Worm (Caenorhabditis elegans): Measurements from ENCODE around the gene R11D1.13.

Gene R11D1.13

DNA sequence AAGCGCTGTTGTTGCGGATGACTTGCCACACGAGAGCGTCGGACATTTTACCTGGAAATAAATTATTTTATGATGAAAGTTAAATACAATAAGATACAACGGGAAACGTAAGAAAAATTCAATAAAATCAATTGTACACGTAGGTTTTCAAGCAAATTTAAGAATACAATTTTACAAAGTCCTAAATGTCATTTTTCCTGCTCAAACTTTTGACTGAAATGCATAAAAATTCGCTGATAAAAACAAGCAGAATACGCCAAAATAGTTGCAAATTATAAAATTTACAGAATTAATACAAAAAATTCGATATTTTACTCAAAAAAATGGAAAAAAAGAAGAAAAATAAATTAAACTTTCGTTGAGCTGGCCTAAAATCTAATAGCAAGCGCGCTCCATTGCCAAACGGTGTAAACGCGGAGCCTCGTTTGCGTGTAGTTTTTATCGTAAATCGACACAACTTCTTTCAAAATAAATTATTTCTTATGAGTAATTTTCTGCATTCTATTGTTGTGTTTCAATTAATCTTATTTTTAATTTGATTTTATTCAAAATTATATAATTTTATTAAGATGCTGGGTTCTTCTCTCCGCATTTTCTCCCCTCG lies 1.2 kb downstream of the R11D1.13 start, which contains the start of the genes rpl-28 and mrpl-49 (continued):
- TF ChIP-seq nhr-90 (tag; optimal IDR thresholded peaks at IDR 0.05; ENCODE audit: poor library complexity) (peak; percentile 82), zip-4 (GFP tag; optimal IDR thresholded peaks at IDR 0.05) (peak; percentile 1), C04F5.9 (tag; optimal IDR thresholded peaks at IDR 0.05) (peak; percentile 61), elt-3 (tag; optimal IDR thresholded peaks at IDR 0.05) (peak in 4 of 6 experiments; percentile 51 to 92 (median 70)), lin-14 (GFP tag; optimal IDR thresholded peaks at IDR 0.05) (peak; percentile 95), ama-1 (optimal IDR thresholded peaks at IDR 0.05) (no peak), lin-39 (tag; optimal IDR thresholded peaks at IDR 0.05) (peak; percentile 78), nhr-71 (tag; optimal IDR thresholded peaks at IDR 0.05) (peak; percentile 91), lin-15B (tag; optimal IDR thresholded peaks at IDR 0.05) (peak; percentile 98), lsy-2 (tag; optimal IDR thresholded peaks at IDR 0.05) (peak; percentile 91 to 94), ceh-8 (GFP tag; optimal IDR thresholded peaks at IDR 0.05) (peak; percentile 56), blmp-1 (tag; optimal IDR thresholded peaks at IDR 0.05) (peak; percentile 83), nhr-12 (tag; optimal IDR thresholded peaks at IDR 0.05) (no peak), ztf-11 (tag; optimal IDR thresholded peaks at IDR 0.05) (peak in 1 of 2 experiments; percentile 41), irx-1 (tag; optimal IDR thresholded peaks at IDR 0.05) (peak; percentile 76), F16B12.6 (tag; optimal IDR thresholded peaks at IDR 0.05) (peak; percentile 62), aly-2 (tag; optimal IDR thresholded peaks at IDR 0.05) (peak; percentile 42), C34B4.2 (tag; optimal IDR thresholded peaks at IDR 0.05) (no peak), C16A3.4 (tag; optimal IDR thresholded peaks at IDR 0.05) (peak; percentile 95), snpc-4 (tag; optimal IDR thresholded peaks at IDR 0.05) (peak; percentile 89), dsc-1 (tag; optimal IDR thresholded peaks at IDR 0.05) (peak; percentile 71), ceh-88 (GFP tag; IDR thresholded peaks at IDR 0.05) (peak; percentile 61), jun-1 (tag; optimal IDR thresholded peaks at IDR 0.05) (peak; percentile 71), rnt-1 (tag; optimal IDR thresholded peaks at IDR 0.05) (peak; percentile 84), skn-1 (tag; optimal IDR thresholded peaks at IDR 0.05) (peak; percentile 93), pax-3 (tag; optimal IDR thresholded peaks at IDR 0.05) (peak; percentile 86), nhr-11 (tag; optimal IDR thresholded peaks at IDR 0.05) (no peak), fkh-4 (tag; optimal IDR thresholded peaks at IDR 0.05; ENCODE audit: borderline replicate concordance) (no peak), nhr-85 (tag) (peak; percentile 93), Y116A8C.19 (tag; optimal IDR thresholded peaks at IDR 0.05; ENCODE audit: borderline replicate concordance) (no peak), unc-62 (GFP tag; optimal IDR thresholded peaks at IDR 0.05) (no peak), nhr-84 (tag; optimal IDR thresholded peaks at IDR 0.05) (no peak), pag-3 (tag; optimal IDR thresholded peaks at IDR 0.05; ENCODE audit: borderline replicate concordance, insufficient read depth) (no peak), ceh-90 (tag; optimal IDR thresholded peaks at IDR 0.05) (peak; percentile 61), ets-5 (GFP tag; IDR thresholded peaks at IDR 0.05) (no peak)

DNA sequence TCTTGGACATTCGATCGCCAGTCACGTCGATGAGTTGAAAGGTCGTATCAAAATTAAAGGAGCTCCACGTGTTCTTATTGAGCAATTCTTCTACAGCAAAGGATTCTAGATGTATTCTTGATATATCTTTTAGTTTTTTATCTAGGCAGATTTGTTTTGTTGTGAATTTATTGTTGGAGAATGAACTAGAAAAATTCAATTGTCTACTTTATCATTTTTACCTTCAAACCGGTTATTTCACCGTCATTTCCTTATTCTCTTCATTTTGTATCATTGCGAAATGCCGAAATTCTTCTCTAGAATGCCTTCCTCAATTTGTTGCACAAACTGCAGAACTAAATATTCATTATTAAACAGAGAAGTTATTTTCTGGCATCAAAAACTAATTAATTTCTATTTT lies 2.3 kb downstream of the R11D1.13 start, which contains the start of gene R11D1.10:
Gene R11D1.10, plus strand, starts transcription at position 301 of the 400 bp plus-strand sequence.
- TF ChIP-seq fkh-10 (GFP tag; optimal IDR thresholded peaks at IDR 0.05) (no peak), C04F5.9 (tag; optimal IDR thresholded peaks at IDR 0.05) (no peak), efl-1 (optimal IDR thresholded peaks at IDR 0.05) (no peak), efl-1 (GFP tag; optimal IDR thresholded peaks at IDR 0.05 in 1 of 2) (peak in 1 of 2 experiments; percentile 70), pag-3 (tag; optimal IDR thresholded peaks at IDR 0.05; ENCODE audit: borderline replicate concordance, insufficient read depth) (no peak)

DNA sequence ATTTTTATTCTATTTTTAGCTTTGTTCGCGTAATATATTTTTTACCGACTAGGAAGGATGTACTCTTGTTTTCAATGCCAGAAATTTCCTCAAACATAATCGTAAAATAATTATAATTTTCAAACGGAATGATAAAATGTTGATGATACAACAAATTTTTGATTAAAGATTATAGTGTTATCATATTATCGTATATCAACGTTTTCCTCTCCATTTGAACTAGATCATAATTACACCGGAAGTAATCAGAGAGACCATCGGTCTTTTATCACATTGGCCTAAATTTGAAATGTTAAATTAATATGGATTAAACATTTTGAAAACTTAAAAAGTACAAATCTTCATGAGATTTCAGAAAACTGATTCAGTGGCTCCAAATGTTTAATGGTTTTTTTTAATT lies 5.8 kb downstream of the R11D1.13 start:
- TF ChIP-seq jun-1 (tag; optimal IDR thresholded peaks at IDR 0.05), result peak; percentile 45
- no peak for TF ChIP-seq efl-1 (optimal IDR thresholded peaks at IDR 0.05)
- peak in 1 of 2 experiments; percentile 2 for TF ChIP-seq efl-1 (GFP tag; optimal IDR thresholded peaks at IDR 0.05 in 1 of 2)
- TF ChIP-seq elt-2 (tag; optimal IDR thresholded peaks at IDR 0.05), result peak; percentile 80
- TF ChIP-seq elt-3 (tag; optimal IDR thresholded peaks at IDR 0.05), result peak in 2 of 6 experiments; percentile 11 to 29
- TF ChIP-seq pqm-1 (tag; optimal IDR thresholded peaks at IDR 0.05), result no peak
- peak; percentile 69 for TF ChIP-seq nhr-85 (tag)
